Worm (Caenorhabditis elegans) whole organism, late embryonic: ENCODE results near the gene fzo-1.

ENCODE experiments used
- C38D4.7 ChIP-seq: fragments of 200-800 bp; sonication (Bioruptor generic); optimal IDR thresholded peaks from 2 replicates; lab custom pipeline; 2018; ENCODE audit warnings: mild to moderate bottlenecking, missing genetic modification characterization, moderate library complexity, missing compliant biosample characterization
- F13H6.1 ChIP-seq: sonication (generic microtip); optimal IDR thresholded peaks from 2 replicates; lab custom pipeline; 2016; ENCODE audit warnings: missing genetic modification characterization, missing compliant biosample characterization
- K02D7.2 ChIP-seq: sonication (generic microtip); optimal IDR thresholded peaks from 2 replicates; lab custom pipeline; 2017; ENCODE audit warnings: mild to moderate bottlenecking, missing genetic modification characterization, missing compliant biosample characterization
- ahr-1 ChIP-seq: sonication (generic microtip); optimal IDR thresholded peaks from 2 replicates; lab custom pipeline; 2016; ENCODE audit warnings: missing genetic modification characterization, missing compliant biosample characterization
- ceh-19 ChIP-seq: fragments of 200-800 bp; sonication (Bioruptor generic); optimal IDR thresholded peaks from 2 replicates; lab custom pipeline; 2018; ENCODE audit warnings: mild to moderate bottlenecking, missing genetic modification characterization, missing compliant biosample characterization
- ceh-2 ChIP-seq: sonication (generic microtip); optimal IDR thresholded peaks from 2 replicates; lab custom pipeline; 2016; ENCODE audit warnings: missing genotype, missing genetic modification characterization, missing compliant biosample characterization
- ceh-22 ChIP-seq: sonication (generic microtip); optimal IDR thresholded peaks from 2 replicates; lab custom pipeline; 2017; ENCODE audit warnings: missing biosample characterization, missing genetic modification characterization
- ceh-24 ChIP-seq: sonication (generic microtip); optimal IDR thresholded peaks from 2 replicates; lab custom pipeline; 2016; ENCODE audit warnings: mild to moderate bottlenecking, missing genetic modification characterization, missing compliant biosample characterization
- ceh-30 ChIP-seq: fragments of 150-350 bp; optimal IDR thresholded peaks from 2 replicates; lab custom pipeline; 2014; ENCODE audit warnings: missing biosample characterization, missing genetic modification characterization
- ceh-34 ChIP-seq: sonication (generic microtip); optimal IDR thresholded peaks from 2 replicates; lab custom pipeline; 2016; ENCODE audit warnings: mild to moderate bottlenecking, missing genetic modification characterization, missing compliant biosample characterization
- ceh-48 ChIP-seq: sonication (generic microtip); optimal IDR thresholded peaks from 2 replicates; lab custom pipeline; 2016; ENCODE audit warnings: missing genetic modification characterization, inconsistent platforms, missing compliant biosample characterization
- ceh-6 ChIP-seq: fragments of 200-800 bp; sonication (Bioruptor generic); optimal IDR thresholded peaks from 2 replicates; lab custom pipeline; 2018; ENCODE audit warnings: mild to moderate bottlenecking, missing genetic modification characterization, missing compliant biosample characterization
- che-1 ChIP-seq: sonication (generic microtip); optimal IDR thresholded peaks from 2 replicates; lab custom pipeline; 2016; ENCODE audit warnings: mild to moderate bottlenecking, missing genetic modification characterization, missing compliant biosample characterization
- dve-1 ChIP-seq: sonication (generic microtip); optimal IDR thresholded peaks from 2 replicates; lab custom pipeline; 2017; ENCODE audit warnings: antibody characterized with exemption, mild to moderate bottlenecking, missing genetic modification characterization, missing compliant biosample characterization
- elt-2 ChIP-seq: sonication (generic microtip); optimal IDR thresholded peaks from 2 replicates; lab custom pipeline; 2016; ENCODE audit warnings: missing genetic modification reagents, missing genetic modification characterization, missing compliant biosample characterization
- eyg-1 ChIP-seq: sonication (generic microtip); optimal IDR thresholded peaks from 2 replicates; lab custom pipeline; 2016; ENCODE audit warnings: missing genotype, missing genetic modification characterization, missing compliant biosample characterization
- fax-1 ChIP-seq: sonication (generic microtip); optimal IDR thresholded peaks from 2 replicates; lab custom pipeline; 2016; ENCODE audit warnings: missing genotype, missing genetic modification characterization, missing compliant biosample characterization
- fkh-10 ChIP-seq: fragments of 150-350 bp; optimal IDR thresholded peaks from 2 replicates; lab custom pipeline; 2014; ENCODE audit warnings: missing biosample characterization, missing genetic modification reagents, missing genetic modification characterization
- fkh-6 ChIP-seq: sonication (generic microtip); optimal IDR thresholded peaks from 2 replicates; lab custom pipeline; 2016; ENCODE audit warnings: missing genetic modification characterization, missing compliant biosample characterization
- hlh-13 ChIP-seq: fragments of 200-800 bp; sonication (Bioruptor generic); optimal IDR thresholded peaks from 2 replicates; lab custom pipeline; 2018; ENCODE audit warnings: mild to moderate bottlenecking, missing genetic modification characterization, missing compliant biosample characterization
- hlh-15 ChIP-seq: sonication (generic microtip); optimal IDR thresholded peaks from 2 replicates; lab custom pipeline; 2016; ENCODE audit warnings: missing genetic modification characterization, missing compliant biosample characterization
- hlh-6 ChIP-seq: sonication (generic microtip); optimal IDR thresholded peaks from 2 replicates; lab custom pipeline; 2016; ENCODE audit warnings: missing genotype, missing genetic modification characterization, missing compliant biosample characterization
- lim-6 ChIP-seq: sonication (generic microtip); optimal IDR thresholded peaks from 2 replicates; lab custom pipeline; 2016; ENCODE audit warnings: missing genetic modification characterization, missing compliant biosample characterization
- madf-2 ChIP-seq: sonication (generic microtip); optimal IDR thresholded peaks from 2 replicates; lab custom pipeline; 2017; ENCODE audit warnings: missing genetic modification characterization, missing compliant biosample characterization
- mec-3 ChIP-seq: sonication (generic microtip); optimal IDR thresholded peaks from 2 replicates; lab custom pipeline; 2016; ENCODE audit warnings: borderline replicate concordance, missing genetic modification characterization, missing compliant biosample characterization
- nfya-1 ChIP-seq: sonication (generic microtip); optimal IDR thresholded peaks from 2 replicates; lab custom pipeline; 2017; ENCODE audit warnings: missing genetic modification characterization, mild to moderate bottlenecking, missing compliant biosample characterization, antibody characterized with exemption, moderate library complexity
- nhr-11 ChIP-seq: fragments of 150-350 bp; optimal IDR thresholded peaks from 2 replicates; lab custom pipeline; 2014; ENCODE audit warnings: missing biosample characterization, missing genetic modification characterization
- odd-2 ChIP-seq: sonication (generic microtip); optimal IDR thresholded peaks from 2 replicates; lab custom pipeline; 2017; ENCODE audit warnings: antibody characterized with exemption, mild to moderate bottlenecking, missing genetic modification characterization, missing compliant biosample characterization
- pqm-1 ChIP-seq: sonication (generic microtip); optimal IDR thresholded peaks from 2 replicates; lab custom pipeline; 2016; ENCODE audit warnings: missing genetic modification characterization, missing compliant biosample characterization
- rnt-1 ChIP-seq: sonication (generic microtip); optimal IDR thresholded peaks from 2 replicates; lab custom pipeline; 2016; ENCODE audit warnings: missing genetic modification characterization, missing compliant biosample characterization
- sdc-2 ChIP-seq: sonication (generic microtip); optimal IDR thresholded peaks from 2 replicates; lab custom pipeline; 2016; ENCODE audit warnings: missing genotype, missing genetic modification characterization, missing compliant biosample characterization
- tbx-2 ChIP-seq: sonication (generic microtip); optimal IDR thresholded peaks from 2 replicates; lab custom pipeline; 2016; ENCODE audit warnings: missing genetic modification characterization, missing compliant biosample characterization
- unc-3 ChIP-seq, 2 experiments: fragments of 200-800 bp in 1 of 2; sonication (Bioruptor generic) in 1 of 2; sonication (generic microtip) in 1 of 2; conservative IDR thresholded peaks in 1 of 2; optimal IDR thresholded peaks in 1 of 2; 2 replicates each; pipeline versions ENCODE4 v1.3.6 to Lab custom; 2016 to 2022; ENCODE audit warnings: missing compliant biosample characterization in 2 of 2, missing genetic modification characterization in 2 of 2, missing genetic modification reagents in 1 of 2
- unc-42 ChIP-seq: sonication (generic microtip); optimal IDR thresholded peaks from 2 replicates; lab custom pipeline; 2016; ENCODE audit warnings: missing genotype, missing genetic modification characterization, missing compliant biosample characterization
- unc-86 ChIP-seq: sonication (generic microtip); optimal IDR thresholded peaks from 2 replicates; lab custom pipeline; 2016; ENCODE audit warnings: missing genetic modification characterization, missing compliant biosample characterization
- zip-5 ChIP-seq: sonication (generic microtip); optimal IDR thresholded peaks from 2 replicates; lab custom pipeline; 2016; ENCODE audit warnings: missing genetic modification characterization, missing compliant biosample characterization
- ztf-16 ChIP-seq: sonication (generic microtip); optimal IDR thresholded peaks from 2 replicates; lab custom pipeline; 2017; ENCODE audit warnings: missing genetic modification characterization, missing compliant biosample characterization

fzo-1 gene

DNA sequence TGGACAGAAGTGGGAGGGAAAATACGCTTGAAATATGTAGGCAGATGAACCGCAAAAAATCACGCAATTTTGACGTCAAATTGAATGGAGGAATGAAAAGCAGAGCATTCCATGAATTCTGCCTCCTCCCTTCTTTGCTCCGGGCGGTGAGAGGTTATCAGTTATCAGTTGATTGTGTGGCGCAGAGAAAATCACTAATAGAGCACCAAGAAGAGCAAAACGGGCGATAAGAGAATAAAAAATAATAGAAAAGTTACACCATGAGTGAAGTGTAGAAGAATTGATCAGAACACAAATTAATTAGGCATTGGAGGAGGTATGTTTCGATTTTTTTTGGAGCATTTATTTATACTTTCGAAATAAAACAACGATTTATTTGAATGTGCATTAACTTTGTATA is 29.4 kb downstream of the fzo-1 start:
- TF ChIP-seq ahr-1 (tag; lab: Kevin White, UChicago), result no peak

DNA sequence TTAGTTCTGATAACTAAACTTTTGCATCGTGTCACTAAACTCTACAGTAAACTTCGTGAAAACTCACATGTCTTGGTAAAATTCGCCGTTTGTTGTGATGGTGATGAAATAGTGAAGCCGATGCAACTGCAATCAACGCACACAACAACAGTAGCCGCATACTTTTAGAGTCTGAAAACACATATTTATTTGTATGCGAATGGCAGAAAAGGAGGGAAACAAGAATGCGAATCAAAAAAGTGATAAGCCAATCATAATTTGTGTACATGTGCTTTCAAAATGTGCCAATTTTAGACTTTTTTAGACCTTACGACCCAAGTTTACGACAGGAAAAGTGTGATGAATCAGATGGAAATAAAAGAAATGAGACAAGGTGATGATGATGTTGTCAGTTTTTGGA is 30.7 kb downstream of the fzo-1 start, which contains the start of gene K05F1.10:
K05F1.10 (minus strand) TSS at position 171 of the 400 bp plus-strand sequence.
- TF ChIP-seq unc-42 (no peak), hlh-13 (no peak), nhr-11 (tag; lab: Kevin White, UChicago) (no peak), fkh-10 (GFP tag; lab: Kevin White, UChicago) (no peak)

DNA sequence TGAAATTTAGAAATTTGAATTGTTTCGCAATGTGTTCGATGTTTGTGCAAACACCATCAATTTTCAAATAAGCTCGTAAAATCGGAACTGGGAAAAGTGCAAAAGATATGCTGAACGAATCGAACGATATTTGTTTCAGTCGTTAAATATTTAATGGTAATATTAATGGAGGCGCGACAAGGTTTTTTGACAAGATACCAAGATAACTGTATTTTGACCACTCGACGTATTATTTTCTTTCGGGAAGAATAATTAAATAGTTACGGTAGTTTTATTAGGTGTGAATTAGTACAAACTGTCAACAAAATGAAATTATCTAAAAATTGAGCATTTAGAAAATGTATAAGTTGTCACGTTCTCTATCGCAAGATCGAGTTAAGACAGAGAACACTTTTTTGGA is 31.7 kb downstream of the fzo-1 start:
- TF ChIP-seq unc-86, result no peak
- TF ChIP-seq madf-2 (tag; lab: Kevin White, UChicago), result no peak
- no peak for TF ChIP-seq ceh-22 (tag; lab: Kevin White, UChicago)
- no peak for TF ChIP-seq mec-3 (tag; lab: Kevin White, UChicago)
- TF ChIP-seq zip-5 (tag; lab: Kevin White, UChicago), result no peak
- TF ChIP-seq nhr-11 (tag; lab: Kevin White, UChicago), result no peak
- no peak for TF ChIP-seq eyg-1 (tag; lab: Kevin White, UChicago)
- TF ChIP-seq nfya-1 (tag; lab: Kevin White, UChicago), result no peak
- TF ChIP-seq ceh-24 (tag; lab: Kevin White, UChicago), result no peak

- TF ChIP-seq C38D4.7 (GFP tag; lab: Kevin White, UChicago) (no peak), fax-1 (tag; lab: Kevin White, UChicago) (no peak), ceh-6 (no peak), unc-86 (no peak), ztf-16 (tag; lab: Kevin White, UChicago) (no peak), che-1 (no peak), elt-2 (tag; lab: Kevin White, UChicago) (no peak), K02D7.2 (tag; lab: Kevin White, UChicago) (no peak), hlh-15 (tag; lab: Kevin White, UChicago) (no peak), ceh-24 (tag; lab: Kevin White, UChicago) (no peak), nfya-1 (tag; lab: Kevin White, UChicago) (no peak)
Measured at ce11 chrII:5801075-5801474, 34.9 kb downstream of the fzo-1 start, which contains the start of the genes K05F1.9 and K05F1.1. K05F1.9 (minus strand) TSS chrII:5801175. K05F1.1 (plus strand) TSS chrII:5801382.

- no peak for TF ChIP-seq ceh-30 (tag; lab: Kevin White, UChicago)
- no peak for TF ChIP-seq ceh-2 (tag; lab: Kevin White, UChicago)
- TF ChIP-seq dve-1 (tag; lab: Kevin White, UChicago), result no peak
- TF ChIP-seq, all 69 proteins: peak for 0
Measured at ce11 chrII:5799553-5799952, 36.5 kb downstream of the fzo-1 start, which contains the start of gene K05F1.8. K05F1.8 (minus strand) TSS chrII:5799653.

- no peak for TF ChIP-seq odd-2 (tag; lab: Kevin White, UChicago)
- no peak for TF ChIP-seq sdc-2
- TF ChIP-seq ceh-19 (GFP tag; lab: Kevin White, UChicago), result no peak
- TF ChIP-seq nhr-11 (tag; lab: Kevin White, UChicago), result no peak
- no peak for TF ChIP-seq fkh-6
- no peak for TF ChIP-seq tbx-2 (tag; lab: Kevin White, UChicago)
- no peak for TF ChIP-seq ceh-2 (tag; lab: Kevin White, UChicago)
- TF ChIP-seq lim-6 (tag; lab: Kevin White, UChicago), result no peak
- no peak for TF ChIP-seq unc-3 (GFP tag; conservative IDR thresholded peaks at IDR 0.05; lab: Robert Waterston, UW)
- TF ChIP-seq unc-3 (tag; optimal IDR thresholded peaks at IDR 0.05; lab: Kevin White, UChicago), result no peak
- no peak for TF ChIP-seq ceh-22 (tag; lab: Kevin White, UChicago)
- no peak for TF ChIP-seq pqm-1
- TF ChIP-seq unc-42, result no peak
- TF ChIP-seq F13H6.1 (tag; lab: Kevin White, UChicago), result no peak
- no peak for TF ChIP-seq ceh-24 (tag; lab: Kevin White, UChicago)
- no peak for TF ChIP-seq rnt-1 (tag; lab: Kevin White, UChicago)
- TF ChIP-seq hlh-6 (tag; lab: Kevin White, UChicago), result no peak
- no peak for TF ChIP-seq ceh-48
- TF ChIP-seq ceh-34, result no peak
Measured at ce11 chrII:5797348-5797977, 38.5 kb downstream of the fzo-1 start, which contains the start of the genes msp-63 and msp-142. msp-63 (minus strand) TSS chrII:5797448. msp-142 (plus strand) TSS chrII:5797927.
